Worm (Caenorhabditis elegans): Measurements from ENCODE around the gene mics-1.

The mics-1 gene

ce11 chrV:10532725-10533124, 45.4 kb downstream of the mics-1 start, which contains the start of gene txt-10:
Gene txt-10 (minus strand): TSS chrV:10532825.
- no peak for TF ChIP-seq zip-4 (GFP tag; optimal IDR thresholded peaks at IDR 0.05)
- TF ChIP-seq xbp-1 (tag; optimal IDR thresholded peaks at IDR 0.05) = no peak
- TF ChIP-seq sox-4 (tag; optimal IDR thresholded peaks at IDR 0.05) = no peak
- no peak for TF ChIP-seq efl-1 (optimal IDR thresholded peaks at IDR 0.05)
- TF ChIP-seq efl-1 (GFP tag; optimal IDR thresholded peaks at IDR 0.05 in 1 of 2) = no peak
- no peak for TF ChIP-seq fkh-8 (tag; optimal IDR thresholded peaks at IDR 0.05)
- TF ChIP-seq egl-13 (tag; optimal IDR thresholded peaks at IDR 0.05) = no peak

DNA sequence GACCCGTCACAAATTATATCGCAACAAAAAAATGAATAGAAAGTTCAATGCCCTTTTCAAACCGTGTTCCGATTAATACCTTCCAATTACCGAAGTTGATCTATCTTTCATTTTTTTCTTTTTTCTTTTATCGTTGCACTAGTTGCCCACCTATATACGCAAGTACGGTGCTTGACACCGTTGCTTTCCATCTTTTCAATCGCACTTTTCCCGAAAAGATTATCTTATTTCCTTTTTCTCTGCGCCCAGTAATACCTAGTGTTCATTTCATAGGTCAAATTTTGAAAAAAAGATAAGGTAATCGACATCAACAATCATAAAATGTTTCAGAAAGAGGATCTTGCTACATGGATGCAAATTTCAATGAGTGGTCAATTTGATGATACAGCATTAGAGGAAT, 48.5 kb downstream of the mics-1 start:
- TF ChIP-seq elt-2 (tag; optimal IDR thresholded peaks at IDR 0.05) = no peak
- peak; percentile 93 for TF ChIP-seq blmp-1 (tag; optimal IDR thresholded peaks at IDR 0.05)

- TF ChIP-seq nhr-237 (tag; optimal IDR thresholded peaks at IDR 0.05) = no peak
- TF ChIP-seq ama-1 (optimal IDR thresholded peaks at IDR 0.05) = no peak
- no peak for TF ChIP-seq aha-1 (tag; optimal IDR thresholded peaks at IDR 0.05)
- peak; percentile 96 for TF ChIP-seq blmp-1 (tag; optimal IDR thresholded peaks at IDR 0.05)
Measured at ce11 chrV:10528500-10528899, 49.6 kb downstream of the mics-1 start, which contains the start of gene F25D1.3. Gene F25D1.3 (plus strand): TSS chrV:10528724.

All from whole organism, L1 larva.